Fruit fly (Drosophila melanogaster) Kc167 (cell line): ENCODE results near the gene Naa20A.

Experiments used
- Myc ChIP-seq: fragments of >200 bp; optimal IDR thresholded peaks from 2 replicates; lab custom pipeline; 2017; ENCODE audit warnings: missing external identifiers
- h ChIP-seq: fragments of >200 bp; optimal IDR thresholded peaks from 3 replicates; lab custom pipeline; 2018; ENCODE audit warnings: missing external identifiers

dm6 chrX:19637002-19637420 is 14.1 kb upstream of the Naa20A start:
- TF ChIP-seq Myc (lab: Kevin White, UChicago): no peak
- no peak for TF ChIP-seq h (lab: Kevin White, UChicago)
